Worm (Caenorhabditis elegans) whole organism, young adult: ENCODE measurements around the gene metl-1.

Experiments
- B0019.2 ChIP-seq: fragments of 200-800 bp; sonication (Bioruptor generic); conservative IDR thresholded peaks from 2 replicates; pipeline ENCODE4 v1.3.6; 2022; ENCODE audit warnings: missing genetic modification reagents, missing genetic modification characterization, missing compliant biosample characterization
- B0035.1 ChIP-seq: sonication (generic microtip); optimal IDR thresholded peaks from 2 replicates; lab custom pipeline; 2016; ENCODE audit warnings: missing genetic modification characterization, mild to moderate bottlenecking, missing compliant biosample characterization, missing genotype, missing genetic modification reagents
- B0261.1 ChIP-seq: sonication (generic microtip); optimal IDR thresholded peaks from 2 replicates; lab custom pipeline; 2016; ENCODE audit warnings: mild to moderate bottlenecking, missing genetic modification characterization, moderate library complexity, missing compliant biosample characterization
- B0336.3 ChIP-seq: fragments of 200-800 bp; sonication (Bioruptor generic); IDR thresholded peaks from 2 replicates; pipeline ENCODE4 v1.3.6; 2022; ENCODE audit warnings: missing genetic modification characterization, missing compliant biosample characterization
- C17E4.6 ChIP-seq: fragments of 200-800 bp; sonication (Bioruptor generic); IDR thresholded peaks from 2 replicates; pipeline ENCODE4 v1.3.6; 2022; ENCODE audit warnings: missing genetic modification reagents, missing genetic modification characterization, missing compliant biosample characterization
- F52B5.7 ChIP-seq: sonication (generic microtip); optimal IDR thresholded peaks from 2 replicates; lab custom pipeline; 2016; ENCODE audit warnings: mild to moderate bottlenecking, missing genetic modification characterization, missing compliant biosample characterization
- F55B11.4 ChIP-seq: sonication (generic microtip); optimal IDR thresholded peaks from 2 replicates; lab custom pipeline; 2016; ENCODE audit warnings: missing compliant biosample characterization, missing genetic modification characterization, borderline replicate concordance; ENCODE audit not compliant: insufficient read depth
- F57C9.4 ChIP-seq: sonication (generic microtip); optimal IDR thresholded peaks from 2 replicates; lab custom pipeline; 2017; ENCODE audit warnings: mild to moderate bottlenecking, missing genetic modification characterization, missing compliant biosample characterization
- K11D2.4 ChIP-seq: fragments of 200-800 bp; sonication (Bioruptor generic); IDR thresholded peaks from 2 replicates; pipeline ENCODE4 v1.3.6; 2022; ENCODE audit warnings: missing genetic modification reagents, missing genetic modification characterization, missing compliant biosample characterization
- Y53F4B.3 ChIP-seq: fragments of 200-800 bp; sonication (Bioruptor generic); IDR thresholded peaks from 2 replicates; pipeline ENCODE4 v1.3.6; 2022; ENCODE audit warnings: missing genetic modification reagents, missing genetic modification characterization, missing compliant biosample characterization
- ZK185.1 ChIP-seq: sonication (generic microtip); optimal IDR thresholded peaks from 2 replicates; lab custom pipeline; 2016; ENCODE audit warnings: mild to moderate bottlenecking, missing genetic modification characterization, missing compliant biosample characterization; ENCODE audit not compliant: poor library complexity, severe bottlenecking
- akir-1 ChIP-seq: fragments of 200-800 bp; sonication (Bioruptor generic); optimal IDR thresholded peaks from 2 replicates; lab custom pipeline; 2018; ENCODE audit warnings: mild to moderate bottlenecking, missing genetic modification characterization, moderate library complexity, missing compliant biosample characterization
- attf-5 ChIP-seq: fragments of 200-800 bp; sonication (Bioruptor generic); optimal IDR thresholded peaks from 2 replicates; lab custom pipeline; 2018; ENCODE audit warnings: mild to moderate bottlenecking, missing genetic modification characterization, missing compliant biosample characterization
- ccch-3 ChIP-seq: fragments of 200-800 bp; sonication (Bioruptor generic); optimal IDR thresholded peaks from 2 replicates; lab custom pipeline; 2018; ENCODE audit warnings: mild to moderate bottlenecking, missing genetic modification characterization, missing compliant biosample characterization
- cebp-2 ChIP-seq: fragments of 200-800 bp; sonication (Bioruptor generic); IDR thresholded peaks from 2 replicates; pipeline ENCODE4 v1.3.6; 2022; ENCODE audit warnings: missing genetic modification characterization, missing compliant biosample characterization
- ceh-27 ChIP-seq: fragments of 200-800 bp; sonication (Bioruptor generic); optimal IDR thresholded peaks from 2 replicates; lab custom pipeline; 2018; ENCODE audit warnings: mild to moderate bottlenecking, missing genetic modification characterization, moderate library complexity, missing compliant biosample characterization
- dox-1 ChIP-seq: fragments of 200-800 bp; sonication (Bioruptor generic); IDR thresholded peaks from 2 replicates; pipeline ENCODE4 v1.3.6; 2022; ENCODE audit warnings: missing genetic modification reagents, missing genetic modification characterization, missing compliant biosample characterization
- efl-1 ChIP-seq: fragments of 150-350 bp; optimal IDR thresholded peaks from 2 replicates; lab custom pipeline; 2014; ENCODE audit warnings: missing biosample characterization, missing genetic modification reagents, missing genetic modification characterization
- hlh-12 ChIP-seq: sonication (generic microtip); optimal IDR thresholded peaks from 2 replicates; lab custom pipeline; 2016; ENCODE audit warnings: missing genetic modification characterization, missing compliant biosample characterization
- hlh-26 ChIP-seq: fragments of 200-800 bp; sonication (Bioruptor generic); conservative IDR thresholded peaks from 2 replicates; pipeline ENCODE4 v1.3.6; 2022; ENCODE audit warnings: missing genetic modification reagents, missing genetic modification characterization, missing compliant biosample characterization
- lag-1 ChIP-seq: fragments of 200-800 bp; sonication (Bioruptor generic); IDR thresholded peaks from 2 replicates; pipeline ENCODE4 v1.3.6; 2022; ENCODE audit warnings: missing genetic modification reagents, missing genetic modification characterization, missing compliant biosample characterization
- let-526 ChIP-seq: fragments of 200-800 bp; sonication (Bioruptor generic); IDR thresholded peaks from 2 replicates; pipeline ENCODE4 v1.3.6; 2022; ENCODE audit warnings: missing genetic modification reagents, missing genetic modification characterization, missing compliant biosample characterization
- lin-35 ChIP-seq, 3 experiments: fragments of 150-350 bp in 2 of 3; sonication (generic microtip) in 1 of 3; optimal IDR thresholded peaks; 2 replicates each; lab custom pipeline; 2014 to 2018; ENCODE audit warnings: missing biosample characterization in 3 of 3, missing genetic modification characterization in 3 of 3, missing genetic modification reagents in 3 of 3
- lsl-1 ChIP-seq: fragments of 200-800 bp; sonication (Bioruptor generic); optimal IDR thresholded peaks from 2 replicates; lab custom pipeline; 2018; ENCODE audit warnings: mild to moderate bottlenecking, missing genetic modification characterization, moderate library complexity, missing compliant biosample characterization
- madf-6 ChIP-seq: fragments of 200-800 bp; sonication (Bioruptor generic); IDR thresholded peaks from 2 replicates; pipeline ENCODE4 v1.3.6; 2022; ENCODE audit warnings: missing genetic modification reagents, missing genetic modification characterization, missing compliant biosample characterization
- mes-4 ChIP-seq: sonication (generic microtip); optimal IDR thresholded peaks from 2 replicates; lab custom pipeline; 2016; ENCODE audit warnings: missing genotype, missing genetic modification characterization, missing compliant biosample characterization
- nfyb-1 ChIP-seq: fragments of 200-800 bp; sonication (Bioruptor generic); IDR thresholded peaks from 2 replicates; pipeline ENCODE4 v1.3.6; 2022; ENCODE audit warnings: missing genetic modification reagents, missing genetic modification characterization, missing compliant biosample characterization
- nhr-27 ChIP-seq: fragments of 200-800 bp; sonication (Bioruptor generic); optimal IDR thresholded peaks from 2 replicates; lab custom pipeline; 2018; ENCODE audit warnings: mild to moderate bottlenecking, missing genetic modification characterization, moderate library complexity, missing compliant biosample characterization
- pbrm-1 ChIP-seq: fragments of 200-800 bp; sonication (Bioruptor generic); IDR thresholded peaks from 2 replicates; pipeline ENCODE4 v1.3.6; 2022; ENCODE audit warnings: missing genetic modification reagents, missing genetic modification characterization, missing compliant biosample characterization
- snpc-4 ChIP-seq, 5 experiments: fragments of 150-350 bp in 1 of 5; sonication (generic microtip) in 4 of 5; optimal IDR thresholded peaks; 2 replicates each; lab custom pipeline; 2014 to 2018; ENCODE audit warnings: missing genetic modification characterization in 5 of 5, missing biosample characterization in 3 of 5, antibody characterized with exemption in 2 of 5, mild to moderate bottlenecking in 2 of 5, missing compliant biosample characterization in 2 of 5, missing genotype in 2 of 5, moderate library complexity in 2 of 5, missing genetic modification reagents in 1 of 5
- somi-1 ChIP-seq: fragments of 200-800 bp; sonication (Bioruptor generic); optimal IDR thresholded peaks from 2 replicates; lab custom pipeline; 2018; ENCODE audit warnings: mild to moderate bottlenecking, missing genetic modification characterization, missing compliant biosample characterization
- unc-62 ChIP-seq: fragments of 150-350 bp; optimal IDR thresholded peaks from 2 replicates; lab custom pipeline; 2014; ENCODE audit warnings: missing biosample characterization, missing genetic modification reagents, missing genetic modification characterization
- zfh-2 ChIP-seq: fragments of 200-800 bp; sonication (Bioruptor generic); conservative IDR thresholded peaks from 2 replicates; pipeline ENCODE4 v1.3.6; 2022; ENCODE audit warnings: missing genetic modification reagents, missing genetic modification characterization, missing compliant biosample characterization
- ztf-18 ChIP-seq: sonication (generic microtip); optimal IDR thresholded peaks from 2 replicates; lab custom pipeline; 2016; ENCODE audit warnings: missing genotype, mild to moderate bottlenecking, missing genetic modification characterization, missing compliant biosample characterization
- ztf-25 ChIP-seq: fragments of 200-800 bp; sonication (Bioruptor generic); IDR thresholded peaks from 2 replicates; pipeline ENCODE4 v1.3.6; 2022; ENCODE audit warnings: missing genetic modification reagents, missing genetic modification characterization, missing compliant biosample characterization
- ztf-6 ChIP-seq: fragments of 200-800 bp; sonication (Bioruptor generic); IDR thresholded peaks from 2 replicates; pipeline ENCODE4 v1.3.6; 2022; ENCODE audit warnings: missing genetic modification reagents, missing genetic modification characterization, missing compliant biosample characterization

Gene metl-1

DNA sequence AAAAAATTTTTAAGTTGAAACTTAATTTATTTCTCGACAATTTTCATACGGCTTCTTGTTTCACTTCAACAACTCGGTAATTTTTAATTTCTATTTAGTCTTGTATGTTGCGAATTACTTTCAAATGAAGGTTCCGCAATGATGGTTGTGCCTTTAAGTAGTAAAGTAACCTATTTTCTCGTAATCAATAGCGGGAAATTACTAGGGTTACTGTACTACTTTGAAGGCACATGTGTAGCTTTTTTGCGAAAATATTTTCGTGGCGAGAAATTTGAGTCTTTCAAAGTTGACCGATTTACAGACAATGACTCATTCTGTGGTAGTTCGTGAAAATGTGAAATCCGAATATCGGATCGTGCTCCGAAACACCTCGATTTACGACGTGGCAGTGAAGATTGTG is 44.8 kb upstream of the metl-1 start, which contains the start of gene B0334.10:
Gene B0334.10 (plus strand): TSS at position 301 of the 400 bp plus-strand sequence.
- TF ChIP-seq lin-35 (GFP tag; optimal IDR thresholded peaks at IDR 0.05; lab: Kevin White, UChicago): no peak
- no peak for TF ChIP-seq lsl-1 (GFP tag; lab: Kevin White, UChicago)
- no peak for TF ChIP-seq F52B5.7 (tag; lab: Kevin White, UChicago)
- no peak for TF ChIP-seq unc-62
- TF ChIP-seq pbrm-1 (GFP tag; lab: Robert Waterston, UW): no peak
- no peak for TF ChIP-seq akir-1 (GFP tag; lab: Kevin White, UChicago)
- no peak for TF ChIP-seq B0035.1
- TF ChIP-seq dox-1 (GFP tag; lab: Robert Waterston, UW): no peak
- TF ChIP-seq efl-1 (GFP tag; lab: Kevin White, UChicago): no peak
- no peak for TF ChIP-seq hlh-12 (tag; lab: Kevin White, UChicago)
- TF ChIP-seq ZK185.1 (tag; lab: Kevin White, UChicago): no peak

DNA sequence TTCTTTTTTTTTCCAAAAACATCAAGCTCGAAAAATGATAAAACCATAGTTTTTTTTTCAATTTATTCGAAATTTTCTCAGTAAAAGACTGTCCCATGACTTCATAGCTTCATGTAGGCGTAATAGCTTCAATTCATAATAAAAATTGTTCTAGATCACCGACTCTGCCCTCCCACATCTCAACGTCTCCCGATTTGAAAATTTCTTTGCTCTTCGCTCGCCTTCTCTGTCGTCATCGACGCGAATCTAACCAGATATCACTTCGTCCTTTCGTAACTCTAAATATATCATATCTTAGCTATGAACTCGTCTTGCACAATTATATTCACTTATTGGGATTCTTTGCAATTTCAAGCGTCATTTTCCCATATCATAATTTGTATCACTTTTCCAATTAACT is 41.4 kb upstream of the metl-1 start, which contains the start of gene srh-44:
Gene srh-44 (plus strand): TSS at position 301 of the 400 bp plus-strand sequence.
- no peak for TF ChIP-seq ztf-25 (GFP tag; lab: Robert Waterston, UW)
- no peak for TF ChIP-seq ztf-6 (GFP tag; lab: Robert Waterston, UW)
- no peak for TF ChIP-seq nfyb-1
- TF ChIP-seq ztf-18: no peak
- no peak for TF ChIP-seq akir-1 (GFP tag; lab: Kevin White, UChicago)
- no peak for TF ChIP-seq B0261.1 (tag; lab: Kevin White, UChicago)
- TF ChIP-seq unc-62: no peak
- TF ChIP-seq zfh-2 (GFP tag; lab: Robert Waterston, UW): no peak
- TF ChIP-seq K11D2.4 (GFP tag; lab: Robert Waterston, UW): no peak
- no peak for TF ChIP-seq cebp-2 (GFP tag; lab: Robert Waterston, UW)
- no peak for TF ChIP-seq F57C9.4 (tag; lab: Kevin White, UChicago)
- TF ChIP-seq B0336.3 (GFP tag; lab: Robert Waterston, UW): no peak
- no peak for TF ChIP-seq ceh-27
- TF ChIP-seq F55B11.4 (tag; lab: Kevin White, UChicago): no peak
- TF ChIP-seq snpc-4 (GFP tag; optimal IDR thresholded peaks at IDR 0.05; lab: Kevin White, UChicago): no peak
- TF ChIP-seq snpc-4 (tag; optimal IDR thresholded peaks at IDR 0.05; lab: Kevin White, UChicago): no peak
- no peak for TF ChIP-seq madf-6
- TF ChIP-seq let-526 (GFP tag; lab: Robert Waterston, UW): no peak
- TF ChIP-seq B0019.2 (GFP tag; lab: Robert Waterston, UW): no peak

DNA sequence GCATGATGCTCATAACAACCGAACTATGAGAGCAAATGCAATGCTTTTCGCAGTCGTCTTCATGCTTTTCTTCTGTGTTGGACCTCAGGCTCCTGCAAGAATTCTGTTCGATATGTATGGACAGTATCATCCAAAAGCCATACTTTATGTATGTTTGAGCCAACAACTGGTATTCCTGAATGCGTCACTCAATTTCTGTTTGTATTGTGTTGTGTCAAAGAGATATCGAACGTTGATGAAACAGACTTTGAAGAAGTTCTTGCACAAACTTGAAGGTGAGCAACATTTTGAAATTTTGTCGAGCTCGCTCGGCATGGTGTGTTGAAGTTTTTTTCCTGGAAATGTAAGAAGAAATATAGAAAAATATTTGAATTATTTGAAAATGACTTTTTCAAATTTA is 39.5 kb upstream of the metl-1 start:
- no peak for TF ChIP-seq hlh-12 (tag; lab: Kevin White, UChicago)

DNA sequence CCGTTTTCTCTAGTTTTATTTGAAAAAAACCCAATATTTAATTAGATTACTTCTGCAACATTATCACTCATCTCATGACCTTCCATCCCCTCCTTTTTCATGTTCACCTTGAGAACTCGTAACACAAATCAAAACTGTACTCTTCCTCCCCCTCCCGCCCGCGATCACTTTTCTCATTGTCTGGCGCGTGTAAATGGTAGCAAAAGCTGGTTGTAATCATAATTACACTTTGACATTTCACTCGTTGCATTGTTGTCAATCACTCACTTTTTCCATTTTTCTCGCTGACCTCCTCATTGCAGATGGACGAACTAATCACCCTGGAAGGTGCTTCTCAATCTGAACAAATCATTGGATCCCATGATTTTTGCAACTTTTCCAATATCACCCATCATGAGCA is 37.0 kb upstream of the metl-1 start, which contains the start of gene npr-41:
Gene npr-41 (plus strand): TSS at position 301 of the 400 bp plus-strand sequence.
- no peak for TF ChIP-seq ZK185.1 (tag; lab: Kevin White, UChicago)
- no peak for TF ChIP-seq ccch-3 (GFP tag; lab: Kevin White, UChicago)
- no peak for TF ChIP-seq lag-1 (GFP tag; lab: Robert Waterston, UW)
- TF ChIP-seq somi-1 (GFP tag; lab: Kevin White, UChicago): no peak
- no peak for TF ChIP-seq C17E4.6 (GFP tag; lab: Robert Waterston, UW)
- TF ChIP-seq mes-4: no peak
- TF ChIP-seq nhr-27 (tag; lab: Kevin White, UChicago): no peak
- TF ChIP-seq Y53F4B.3 (GFP tag; lab: Robert Waterston, UW): no peak
- no peak for TF ChIP-seq attf-5 (GFP tag; lab: Kevin White, UChicago)
- TF ChIP-seq B0035.1: no peak
- TF ChIP-seq hlh-26 (GFP tag; lab: Robert Waterston, UW): no peak
- TF ChIP-seq, all 124 proteins: peak for 0
